Fruit fly (Drosophila melanogaster): Measurements from ENCODE around the gene betaTub97EF.

Gene betaTub97EF

DNA sequence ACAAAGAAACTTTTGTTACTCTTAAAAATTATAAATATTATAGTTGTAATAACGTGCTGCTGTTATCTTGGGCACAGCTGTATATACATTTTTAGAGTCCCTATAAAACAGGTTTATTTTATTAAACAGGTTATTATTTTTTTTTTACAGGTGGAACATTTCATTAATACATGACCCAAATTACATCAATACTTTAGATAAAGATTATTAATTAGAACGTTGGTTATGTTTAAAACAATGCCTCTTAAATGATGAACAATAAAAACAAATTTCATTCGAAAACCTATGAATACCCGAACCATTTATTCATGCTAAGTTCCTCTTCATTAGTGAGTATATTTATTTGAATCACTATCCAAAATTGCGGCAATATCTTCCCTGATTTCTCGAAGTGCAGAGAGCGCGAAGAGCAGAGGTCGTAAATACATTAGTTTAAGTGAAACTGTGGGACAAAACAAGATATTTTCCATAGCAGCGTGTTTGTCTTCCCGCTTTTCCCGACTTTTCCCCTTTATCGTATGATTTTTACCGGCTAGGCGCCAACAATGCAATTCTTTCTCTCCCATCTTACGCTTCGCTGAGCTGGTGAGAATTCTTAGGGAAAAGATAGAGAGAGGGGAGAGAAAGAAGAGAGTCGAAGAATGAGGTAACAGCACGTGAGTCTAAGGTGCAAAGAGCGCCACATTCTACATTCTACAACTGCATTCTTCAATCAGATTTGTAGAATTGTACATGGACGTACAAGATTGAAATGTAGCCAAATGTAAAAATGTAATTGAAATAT is 655 bp upstream of the betaTub97EF start (continued):
- TF ChIP-seq peb (GFP tag; IDR thresholded peaks at IDR 0.05) (no peak), Dref (GFP tag; IDR thresholded peaks at IDR 0.05) (no peak), Myb (GFP tag; optimal IDR thresholded peaks at IDR 0.05) (peak; percentile 23), Antp (GFP tag; optimal IDR thresholded peaks at IDR 0.05) (peak; percentile 33), CG18262 (tag; optimal IDR thresholded peaks at IDR 0.05) (peak; percentile 58), CG2120 (GFP tag; optimal IDR thresholded peaks at IDR 0.05) (peak; percentile 46), Atf6 (GFP tag; IDR thresholded peaks at IDR 0.05) (0 out of 2 replicates have a peak, but pooled peaks have one; percentile 12), CG14667 (GFP tag; IDR thresholded peaks at IDR 0.05) (peak; percentile 43), lov (optimal IDR thresholded peaks at IDR 0.05) (no peak), lov (GFP tag; IDR thresholded peaks at IDR 0.05) (0 out of 3 replicates have a peak, but pooled peaks have one; percentile 32), knrl (GFP tag; IDR thresholded peaks at IDR 0.05; ENCODE audit: partially characterized antibody) (no peak), CG8359 (GFP tag; optimal IDR thresholded peaks at IDR 0.05; ENCODE audit: borderline replicate concordance) (no peak), CG6765 (GFP tag; optimal IDR thresholded peaks at IDR 0.05) (no peak), tx (GFP tag; optimal IDR thresholded peaks at IDR 0.05) (no peak), Nf-YC (tag; optimal IDR thresholded peaks at IDR 0.05) (no peak), CG15696 (tag; optimal IDR thresholded peaks at IDR 0.05) (no peak), run (tag; optimal IDR thresholded peaks at IDR 0.05) (no peak), H15 (GFP tag; IDR thresholded peaks at IDR 0.05) (peak; percentile 53; the same call in 2 of the 3 replicates), vfl (GFP tag; optimal IDR thresholded peaks at IDR 0.05) (no peak), Dek (tag; optimal IDR thresholded peaks at IDR 0.05) (no peak), Bdp1 (GFP tag; optimal IDR thresholded peaks at IDR 0.05) (no peak), CG12744 (GFP tag; optimal IDR thresholded peaks at IDR 0.05) (no peak), CG10321 (GFP tag; IDR thresholded peaks at IDR 0.05) (no peak), jigr1 (GFP tag; IDR thresholded peaks at IDR 0.05) (no peak), CG7963 (GFP tag; IDR thresholded peaks at IDR 0.05; ENCODE audit: partially characterized antibody) (no peak), jumu (GFP tag; optimal IDR thresholded peaks at IDR 0.05) (no peak), CG1233 (GFP tag; optimal IDR thresholded peaks at IDR 0.05) (peak; percentile 25), oc (tag; optimal IDR thresholded peaks at IDR 0.05) (no peak), bsh (GFP tag; optimal IDR thresholded peaks at IDR 0.05) (peak in 1 of 2 experiments; percentile 35), croc (GFP tag; conservative IDR thresholded peaks at IDR 0.05) (no peak), CG2678 (tag; optimal IDR thresholded peaks at IDR 0.05) (peak; percentile 58), CG9215 (GFP tag; IDR thresholded peaks at IDR 0.05) (no peak; the same call in 1 of the 2 replicates), btn (GFP tag; optimal IDR thresholded peaks at IDR 0.05) (no peak), crol (GFP tag; IDR thresholded peaks at IDR 0.05) (peak; percentile 85), Neu2 (GFP tag; optimal IDR thresholded peaks at IDR 0.05; ENCODE audit: borderline replicate concordance) (no peak), Atf-2 (GFP tag; optimal IDR thresholded peaks at IDR 0.05) (no peak), NK7.1 (GFP tag; optimal IDR thresholded peaks at IDR 0.05) (no peak), CG12391 (tag; optimal IDR thresholded peaks at IDR 0.05) (peak; percentile 20), schlank (tag; optimal IDR thresholded peaks at IDR 0.05) (no peak), Med (GFP tag) (no peak), zfh2 (GFP tag; optimal IDR thresholded peaks at IDR 0.05) (peak; percentile 55), CG8924 (tag; optimal IDR thresholded peaks at IDR 0.05) (peak; percentile 24), vvl (GFP tag; IDR thresholded peaks at IDR 0.05) (peak; percentile 72), pum (GFP tag; optimal IDR thresholded peaks at IDR 0.05) (peak; percentile 9), ATbp (GFP tag; optimal IDR thresholded peaks at IDR 0.05) (peak; percentile 15), hkb (optimal IDR thresholded peaks at IDR 0.05) (no peak), hkb (GFP tag; IDR thresholded peaks at IDR 0.05) (no peak), emc (GFP tag; optimal IDR thresholded peaks at IDR 0.05) (no peak), Dad (GFP tag; optimal IDR thresholded peaks at IDR 0.05) (no peak), CG17829 (tag; optimal IDR thresholded peaks at IDR 0.05) (no peak)
